Worm (Caenorhabditis elegans): ENCODE results near the gene ZK938.12.

Gene ZK938.12

DNA sequence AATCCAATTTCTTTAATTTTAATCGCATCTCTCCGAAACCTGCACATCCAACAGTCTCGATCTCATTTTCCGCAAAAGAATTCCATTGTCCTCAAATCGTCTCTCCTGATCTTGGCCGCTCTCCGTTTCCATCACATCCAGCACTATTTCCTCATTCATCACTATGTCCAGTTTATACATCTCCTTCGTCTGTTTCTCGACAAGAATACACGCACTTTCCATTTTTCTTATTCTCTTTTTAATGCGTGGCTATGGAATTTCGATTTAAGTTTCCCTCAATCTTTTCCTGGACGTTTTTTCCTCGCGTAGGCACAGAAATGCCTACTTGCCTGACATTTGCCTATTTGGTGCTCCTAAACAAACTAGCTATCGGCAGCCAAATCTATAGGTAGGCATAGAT is 48.7 kb downstream of the ZK938.12 start:
- TF ChIP-seq mab-5 (tag; optimal IDR thresholded peaks at IDR 0.05) = no peak
- peak; percentile 35 for TF ChIP-seq blmp-1 (tag; optimal IDR thresholded peaks at IDR 0.05)

DNA sequence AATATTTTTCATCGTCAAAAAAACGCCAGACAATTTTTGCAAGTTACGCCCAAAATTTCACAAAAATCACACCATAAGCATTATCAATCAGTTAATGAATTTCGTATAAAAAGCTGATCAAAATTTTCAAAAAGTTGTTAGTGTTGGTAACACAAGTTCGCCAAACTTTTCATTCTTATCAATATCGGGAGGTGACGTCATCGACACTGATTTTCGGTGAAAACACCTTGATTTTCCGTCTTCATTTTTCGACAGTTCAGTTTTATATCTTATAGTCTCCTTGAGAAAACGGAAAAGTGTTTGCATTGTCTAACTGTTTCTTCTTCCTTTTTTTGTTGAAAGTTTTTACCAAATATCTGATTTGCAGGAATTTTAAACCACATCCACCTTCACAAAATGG is 49.7 kb downstream of the ZK938.12 start, which contains the start of gene C08H9.15:
C08H9.15 (plus strand) TSS at position 368 of the 400 bp plus-strand sequence.
- TF ChIP-seq cnd-1 (tag; optimal IDR thresholded peaks at IDR 0.05) (no peak), lin-13 (tag; optimal IDR thresholded peaks at IDR 0.05) (no peak), zip-8 (tag; optimal IDR thresholded peaks at IDR 0.05) (peak; percentile 16)

Data from whole organism, mixed stage, embryonic.